Worm (Caenorhabditis elegans): ENCODE measurements around the gene ssq-1.

DNA sequence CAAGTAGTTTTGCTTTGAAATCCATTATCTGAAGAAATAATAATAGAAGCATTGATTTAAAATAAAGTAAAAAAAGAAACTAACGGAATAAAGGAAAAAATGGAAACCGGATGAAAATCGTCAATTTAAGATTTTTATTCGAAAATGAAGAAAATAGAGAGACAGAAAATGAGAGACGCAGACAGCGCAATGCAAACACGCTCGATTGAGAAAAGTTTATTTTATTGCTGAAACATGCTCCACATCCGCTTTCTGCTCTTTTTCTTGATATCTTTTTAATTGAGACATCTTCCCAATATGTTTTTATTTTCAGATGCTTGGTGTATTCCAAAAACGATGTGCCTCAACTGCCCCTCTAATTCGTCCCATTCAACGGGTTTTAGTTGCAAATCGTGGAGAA lies 31.9 kb downstream of the ssq-1 start, which contains the start of the genes prp-18 and mccc-1:
- TF ChIP-seq sea-2 (GFP tag; optimal IDR thresholded peaks at IDR 0.05) (no peak), daf-12 (tag; optimal IDR thresholded peaks at IDR 0.05) (no peak), snpc-4 (tag; optimal IDR thresholded peaks at IDR 0.05) (peak; percentile 61), jun-1 (tag; optimal IDR thresholded peaks at IDR 0.05) (no peak), elt-3 (tag; optimal IDR thresholded peaks at IDR 0.05) (no peak), ama-1 (optimal IDR thresholded peaks at IDR 0.05) (no peak), aly-2 (tag; optimal IDR thresholded peaks at IDR 0.05) (no peak), unc-62 (GFP tag; optimal IDR thresholded peaks at IDR 0.05) (no peak), nhr-28 (tag; optimal IDR thresholded peaks at IDR 0.05) (no peak), nhr-237 (tag; optimal IDR thresholded peaks at IDR 0.05) (no peak), ceh-28 (tag; optimal IDR thresholded peaks at IDR 0.05) (no peak), pqm-1 (tag; optimal IDR thresholded peaks at IDR 0.05) (peak; percentile 13), ztf-4 (tag; optimal IDR thresholded peaks at IDR 0.05) (no peak)
